Worm (Caenorhabditis elegans): ENCODE measurements around the gene prmt-4.

DNA sequence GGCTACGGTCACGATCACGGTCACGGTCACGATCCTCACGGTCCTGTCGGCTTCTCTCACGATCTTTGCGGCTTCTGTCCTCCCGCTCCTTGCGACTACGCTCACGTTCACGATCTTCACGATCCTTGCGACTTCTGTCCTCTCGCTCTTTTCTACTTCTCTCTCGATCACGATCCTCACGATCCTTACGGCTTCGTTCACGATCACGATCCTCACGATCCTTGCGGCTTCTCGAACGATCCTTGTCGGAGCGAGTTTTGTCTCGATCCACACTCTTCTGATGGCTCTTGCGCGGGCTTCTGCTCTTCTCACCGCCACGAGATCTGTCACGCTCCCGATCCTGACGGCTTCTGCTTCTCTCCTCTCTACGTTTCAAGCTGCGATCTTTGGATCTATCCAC lies 22.9 kb downstream of the prmt-4 start:
- no peak for TF ChIP-seq T23F11.4 (GFP tag; optimal IDR thresholded peaks at IDR 0.05)
- no peak for TF ChIP-seq ama-1 (optimal IDR thresholded peaks at IDR 0.05)
- TF ChIP-seq dve-1 (tag; optimal IDR thresholded peaks at IDR 0.05): no peak
- TF ChIP-seq sox-4 (tag; optimal IDR thresholded peaks at IDR 0.05): no peak
- TF ChIP-seq unc-86 (tag; optimal IDR thresholded peaks at IDR 0.05): no peak
- no peak for TF ChIP-seq elt-2 (tag; optimal IDR thresholded peaks at IDR 0.05)
- no peak for TF ChIP-seq rnt-1 (tag; optimal IDR thresholded peaks at IDR 0.05)

Measured in whole organism, late embryonic.